Fruit fly (Drosophila melanogaster) Kc167 (cell line): ENCODE measurements around the gene CG15864.

Source experiments
- Myc ChIP-seq: fragments of >200 bp; optimal IDR thresholded peaks from 2 replicates; lab custom pipeline; 2017; ENCODE audit warnings: missing external identifiers
- Sin3A ChIP-seq: fragments of >200 bp; optimal IDR thresholded peaks from 2 replicates; lab custom pipeline; 2018; ENCODE audit warnings: missing external identifiers
- h ChIP-seq: fragments of >200 bp; optimal IDR thresholded peaks from 3 replicates; lab custom pipeline; 2018; ENCODE audit warnings: missing external identifiers
- psq ChIP-seq: fragments of >200 bp; optimal IDR thresholded peaks from 2 replicates; lab custom pipeline; 2017; ENCODE audit warnings: missing external identifiers
- ttk ChIP-seq: sonication (Bioruptor generic); optimal IDR thresholded peaks from 2 replicates; lab custom pipeline; 2017; ENCODE audit warnings: missing external identifiers

- TF ChIP-seq h (lab: Kevin White, UChicago) (no peak), ttk (no peak), Myc (lab: Kevin White, UChicago) (no peak), Sin3A (no peak), psq (no peak)
These were observed 20.9 kb upstream of the CG15864 start for dm6 chr3R:8227344-8227743.
